Fruit fly (Drosophila melanogaster): Measurements from ENCODE around the gene CG11586.

- no peak for TF ChIP-seq EcR (GFP tag; optimal IDR thresholded peaks at IDR 0.05)
- no peak for TF ChIP-seq CG8159 (tag; optimal IDR thresholded peaks at IDR 0.05)
- no peak for TF ChIP-seq CG15710 (tag; optimal IDR thresholded peaks at IDR 0.05)
- TF ChIP-seq Ets98B (GFP tag; IDR thresholded peaks at IDR 0.05): no peak
- TF ChIP-seq CG13204 (GFP tag; optimal IDR thresholded peaks at IDR 0.05): no peak
- no peak for TF ChIP-seq fd96Ca (GFP tag; IDR thresholded peaks at IDR 0.05)
- TF ChIP-seq CG17806 (tag; optimal IDR thresholded peaks at IDR 0.05): no peak
- no peak for TF ChIP-seq Pif1A (GFP tag; optimal IDR thresholded peaks at IDR 0.05)
Observed at dm6 chr3L:4232227-4232626, 30.0 kb downstream of the CG11586 start.
